Fruit fly (Drosophila melanogaster) whole organism: ENCODE data around the gene CG31098.

Source experiments
- CG8478 ChIP-seq: fragments of >200 bp; optimal IDR thresholded peaks from 2 replicates; lab custom pipeline; 2018; ENCODE audit warnings: inconsistent platforms
- Dll ChIP-seq: fragments of >200 bp; optimal IDR thresholded peaks from 2 replicates; lab custom pipeline; 2017
- EcR ChIP-seq, 2 experiments: fragments of >200 bp; optimal IDR thresholded peaks; 2 replicates each; lab custom pipeline; 2017; ENCODE audit warnings: missing biosample characterization in 2 of 2, missing genetic modification characterization in 2 of 2, missing genetic modification reagents in 2 of 2
- pan ChIP-seq: fragments of >200 bp; optimal IDR thresholded peaks from 2 replicates; lab custom pipeline; 2017
- psq ChIP-seq: fragments of >200 bp; optimal IDR thresholded peaks from 2 replicates; lab custom pipeline; 2017
- usp ChIP-seq: fragments of >200 bp; optimal IDR thresholded peaks from 2 replicates; lab custom pipeline; 2017; ENCODE audit warnings: missing biosample characterization, missing genetic modification characterization, mixed read lengths

Gene CG31098

dm6 chr3R:25265589-25266201 lies 27.1 kb downstream of the CG31098 start, which contains the start of the genes GlnRS and RIOK2:
GlnRS (minus strand) TSS chr3R:25265721.
RIOK2 (plus strand) TSS chr3R:25265844.
- TF ChIP-seq psq (lab: Kevin White, UChicago) (no peak), CG8478 (lab: Kevin White, UChicago) (no peak), usp (GFP tag; lab: Kevin White, UChicago) (no peak), Dll (lab: Kevin White, UChicago) (no peak), EcR (GFP tag; optimal IDR thresholded peaks at IDR 0.05; lab: Kevin White, UChicago) (no peak), pan (lab: Kevin White, UChicago) (no peak)

dm6 chr3R:25262322-25262761 lies 30.4 kb downstream of the CG31098 start, which contains the start of the genes Kdsr and CG11858:
Kdsr (minus strand) TSS chr3R:25262498.
CG11858 (plus strand) TSS chr3R:25262741.
- no peak for TF ChIP-seq psq (lab: Kevin White, UChicago)
- no peak for TF ChIP-seq CG8478 (lab: Kevin White, UChicago)
- no peak for TF ChIP-seq pan (lab: Kevin White, UChicago)

- no peak for TF ChIP-seq CG8478 (lab: Kevin White, UChicago)
- TF ChIP-seq EcR (GFP tag; optimal IDR thresholded peaks at IDR 0.05; lab: Kevin White, UChicago) = no peak
- no peak for TF ChIP-seq psq (lab: Kevin White, UChicago)
- no peak for TF ChIP-seq Dll (lab: Kevin White, UChicago)
- no peak for TF ChIP-seq pan (lab: Kevin White, UChicago)
- TF ChIP-seq usp (GFP tag; lab: Kevin White, UChicago) = no peak
Measured at dm6 chr3R:25260670-25261069, 32.1 kb downstream of the CG31098 start.

dm6 chr3R:25258628-25259240 lies 34.0 kb downstream of the CG31098 start, which contains the start of gene CG11857:
CG11857 (plus strand) TSS chr3R:25258898.
- no peak for TF ChIP-seq CG8478 (lab: Kevin White, UChicago)
- TF ChIP-seq psq (lab: Kevin White, UChicago) = no peak
- TF ChIP-seq pan (lab: Kevin White, UChicago) = no peak
- no peak for TF ChIP-seq Dll (lab: Kevin White, UChicago)
- TF ChIP-seq EcR (GFP tag; optimal IDR thresholded peaks at IDR 0.05; lab: Kevin White, UChicago) = no peak
- no peak for TF ChIP-seq usp (GFP tag; lab: Kevin White, UChicago)

dm6 chr3R:25249145-25250141 lies 43.3 kb downstream of the CG31098 start, which contains the start of gene Nup358:
Nup358 (plus strand) TSS chr3R:25249348.
- TF ChIP-seq usp (GFP tag; lab: Kevin White, UChicago) = no peak
- no peak for TF ChIP-seq Dll (lab: Kevin White, UChicago)
- no peak for TF ChIP-seq pan (lab: Kevin White, UChicago)
- TF ChIP-seq psq (lab: Kevin White, UChicago) = no peak
- TF ChIP-seq EcR (GFP tag; optimal IDR thresholded peaks at IDR 0.05; lab: Kevin White, UChicago) = no peak
- TF ChIP-seq CG8478 (lab: Kevin White, UChicago) = no peak

- no peak for TF ChIP-seq psq (lab: Kevin White, UChicago)
- no peak for TF ChIP-seq CG8478 (lab: Kevin White, UChicago)
- no peak for TF ChIP-seq pan (lab: Kevin White, UChicago)
- TF ChIP-seq Dll (lab: Kevin White, UChicago) = no peak
- no peak for TF ChIP-seq EcR (GFP tag; optimal IDR thresholded peaks at IDR 0.05; lab: Kevin White, UChicago)
- no peak for TF ChIP-seq usp (GFP tag; lab: Kevin White, UChicago)
Measured at dm6 chr3R:25247379-25247869, 45.4 kb downstream of the CG31098 start, which contains the start of the genes RpS27 and Nup37. RpS27 (minus strand) TSS chr3R:25247514. Nup37 (plus strand) TSS chr3R:25247658.

dm6 chr3R:25245052-25245813 lies 47.5 kb downstream of the CG31098 start, which contains the start of gene bam:
bam (minus strand) TSS chr3R:25245109.
- TF ChIP-seq pan (lab: Kevin White, UChicago) (no peak), usp (GFP tag; lab: Kevin White, UChicago) (no peak), EcR (GFP tag; optimal IDR thresholded peaks at IDR 0.05; lab: Kevin White, UChicago) (no peak), Dll (lab: Kevin White, UChicago) (no peak), CG8478 (lab: Kevin White, UChicago) (no peak), psq (lab: Kevin White, UChicago) (no peak)

dm6 chr3R:25241507-25242070 lies 51.2 kb downstream of the CG31098 start, which contains the start of gene CG11854:
CG11854 (plus strand) TSS chr3R:25242020.
- TF ChIP-seq pan (lab: Kevin White, UChicago) (no peak), EcR (GFP tag; optimal IDR thresholded peaks at IDR 0.05; lab: Kevin White, UChicago) (no peak), psq (lab: Kevin White, UChicago) (no peak), Dll (lab: Kevin White, UChicago) (no peak), CG8478 (lab: Kevin White, UChicago) (no peak), usp (GFP tag; lab: Kevin White, UChicago) (no peak)
